Worm (Caenorhabditis elegans): Measurements from ENCODE around the gene unc-27.

DNA sequence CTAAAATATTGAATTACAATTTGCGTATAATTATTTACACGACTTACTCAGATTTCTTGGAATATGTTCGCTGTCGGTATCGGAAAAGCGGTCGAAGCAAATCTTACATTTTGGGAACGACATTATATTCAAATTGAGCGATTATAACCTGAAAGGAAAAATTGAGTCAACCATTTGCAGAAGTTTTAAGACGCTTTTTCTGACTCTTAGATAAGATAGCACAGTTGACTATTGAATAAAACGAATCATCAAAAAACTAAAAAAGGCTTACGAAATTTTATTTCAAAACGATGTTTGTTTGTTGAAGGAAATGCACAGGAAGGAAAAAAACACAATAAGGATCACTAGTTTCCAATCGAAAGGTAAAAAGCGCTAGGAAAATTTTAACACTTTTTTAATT is 39.1 kb downstream of the unc-27 start, which contains the start of gene rcs-1:
- no peak for TF ChIP-seq sem-2 (GFP tag; optimal IDR thresholded peaks at IDR 0.05)
- no peak for TF ChIP-seq nhr-12 (tag; optimal IDR thresholded peaks at IDR 0.05)
- no peak for TF ChIP-seq unc-62 (GFP tag; optimal IDR thresholded peaks at IDR 0.05)
- no peak for TF ChIP-seq unc-39 (tag; optimal IDR thresholded peaks at IDR 0.05)
